Worm (Caenorhabditis elegans) whole organism, young adult: ENCODE data around the gene C36A4.10.
A peak's percentile ranks its signal among the peaks of the same experiment; 100 is the strongest.

Experiments used
- B0336.3 ChIP-seq: fragments of 200-800 bp; sonication (Bioruptor generic); IDR thresholded peaks from 2 replicates; pipeline ENCODE4 v1.3.6; 2022; ENCODE audit warnings: missing genetic modification characterization, missing compliant biosample characterization
- F33H1.4 ChIP-seq: fragments of 200-800 bp; sonication (Bioruptor generic); IDR thresholded peaks from 2 replicates; pipeline ENCODE4 v1.3.6; 2022; ENCODE audit warnings: missing genetic modification reagents, missing genetic modification characterization, missing compliant biosample characterization
- F49E8.2 ChIP-seq: sonication (generic microtip); optimal IDR thresholded peaks from 3 replicates; lab custom pipeline; 2017; ENCODE audit warnings: missing genetic modification characterization, mild to moderate bottlenecking, missing compliant biosample characterization, antibody characterized with exemption, moderate library complexity; ENCODE audit not compliant: insufficient read depth
- F52B5.7 ChIP-seq: sonication (generic microtip); optimal IDR thresholded peaks from 2 replicates; lab custom pipeline; 2016; ENCODE audit warnings: mild to moderate bottlenecking, missing genetic modification characterization, missing compliant biosample characterization
- F57A8.1 ChIP-seq: fragments of 200-800 bp; sonication (Bioruptor generic); optimal IDR thresholded peaks from 2 replicates; lab custom pipeline; 2018; ENCODE audit warnings: mild to moderate bottlenecking, missing genetic modification characterization, moderate library complexity, missing compliant biosample characterization
- F57C9.4 ChIP-seq: sonication (generic microtip); optimal IDR thresholded peaks from 2 replicates; lab custom pipeline; 2017; ENCODE audit warnings: mild to moderate bottlenecking, missing genetic modification characterization, missing compliant biosample characterization
- K11D2.4 ChIP-seq: fragments of 200-800 bp; sonication (Bioruptor generic); IDR thresholded peaks from 2 replicates; pipeline ENCODE4 v1.3.6; 2022; ENCODE audit warnings: missing genetic modification reagents, missing genetic modification characterization, missing compliant biosample characterization
- Y56A3A.18 ChIP-seq: fragments of 200-800 bp; sonication (Bioruptor generic); IDR thresholded peaks from 2 replicates; pipeline ENCODE4 v1.3.6; 2022; ENCODE audit warnings: missing genetic modification reagents, missing genetic modification characterization, missing compliant biosample characterization
- akir-1 ChIP-seq: fragments of 200-800 bp; sonication (Bioruptor generic); optimal IDR thresholded peaks from 2 replicates; lab custom pipeline; 2018; ENCODE audit warnings: mild to moderate bottlenecking, missing genetic modification characterization, moderate library complexity, missing compliant biosample characterization
- ama-1 ChIP-seq, 3 experiments: fragments of 150-350 bp in 1 of 3; sonication (generic microtip) in 2 of 3; optimal IDR thresholded peaks; 2 replicates each; lab custom pipeline; 2014 to 2018; ENCODE audit warnings: missing biosample characterization in 2 of 3, missing genetic modification characterization in 2 of 3, missing genetic modification reagents in 2 of 3
- aptf-2 ChIP-seq: fragments of 200-800 bp; sonication (Bioruptor generic); conservative IDR thresholded peaks from 2 replicates; pipeline ENCODE4 v1.3.6; 2022; ENCODE audit warnings: missing genetic modification reagents, missing genetic modification characterization, missing compliant biosample characterization
- aptf-3 ChIP-seq: fragments of 200-800 bp; sonication (Bioruptor generic); IDR thresholded peaks from 2 replicates; pipeline ENCODE4 v1.3.6; 2022; ENCODE audit warnings: missing genetic modification characterization, missing compliant biosample characterization
- attf-5 ChIP-seq: fragments of 200-800 bp; sonication (Bioruptor generic); optimal IDR thresholded peaks from 2 replicates; lab custom pipeline; 2018; ENCODE audit warnings: mild to moderate bottlenecking, missing genetic modification characterization, missing compliant biosample characterization
- cebp-1 ChIP-seq, 2 experiments: fragments of 200-800 bp in 1 of 2; sonication (Bioruptor generic) in 1 of 2; sonication (generic microtip) in 1 of 2; IDR thresholded peaks in 1 of 2; optimal IDR thresholded peaks in 1 of 2; 2 replicates each; pipeline versions ENCODE4 v1.3.6 to Lab custom; 2017 to 2022; ENCODE audit warnings: missing compliant biosample characterization in 2 of 2, missing genetic modification characterization in 2 of 2, mild to moderate bottlenecking in 1 of 2, missing genetic modification reagents in 1 of 2, moderate library complexity in 1 of 2
- ceh-58 ChIP-seq: fragments of 200-800 bp; sonication (Bioruptor generic); IDR thresholded peaks from 2 replicates; pipeline ENCODE4 v1.3.6; 2022; ENCODE audit warnings: missing genetic modification characterization, missing compliant biosample characterization
- ceh-91 ChIP-seq: fragments of 200-800 bp; sonication (Bioruptor generic); IDR thresholded peaks from 2 replicates; pipeline ENCODE4 v1.3.6; 2022; ENCODE audit warnings: missing genetic modification reagents, missing genetic modification characterization, missing compliant biosample characterization
- dox-1 ChIP-seq: fragments of 200-800 bp; sonication (Bioruptor generic); IDR thresholded peaks from 2 replicates; pipeline ENCODE4 v1.3.6; 2022; ENCODE audit warnings: missing genetic modification reagents, missing genetic modification characterization, missing compliant biosample characterization
- dpff-1 ChIP-seq: sonication (generic microtip); optimal IDR thresholded peaks from 2 replicates; lab custom pipeline; 2017; ENCODE audit warnings: mild to moderate bottlenecking, missing genetic modification characterization, missing compliant biosample characterization
- efl-1 ChIP-seq: fragments of 150-350 bp; optimal IDR thresholded peaks from 2 replicates; lab custom pipeline; 2014; ENCODE audit warnings: missing biosample characterization, missing genetic modification reagents, missing genetic modification characterization
- him-1 ChIP-seq: sonication (generic microtip); optimal IDR thresholded peaks from 2 replicates; lab custom pipeline; 2016; ENCODE audit warnings: missing genotype, missing genetic modification reagents, missing genetic modification characterization, missing compliant biosample characterization
- hlh-12 ChIP-seq: sonication (generic microtip); optimal IDR thresholded peaks from 2 replicates; lab custom pipeline; 2016; ENCODE audit warnings: missing genetic modification characterization, missing compliant biosample characterization
- hmg-1.2 ChIP-seq: fragments of 200-800 bp; sonication (Bioruptor generic); IDR thresholded peaks from 2 replicates; pipeline ENCODE4 v1.3.6; 2022; ENCODE audit warnings: missing genetic modification reagents, missing genetic modification characterization, missing compliant biosample characterization
- lin-26 ChIP-seq: fragments of 200-800 bp; sonication (Bioruptor generic); IDR thresholded peaks from 2 replicates; pipeline ENCODE4 v1.3.6; 2022; ENCODE audit warnings: missing genetic modification reagents, missing genetic modification characterization, missing compliant biosample characterization
- lin-35 ChIP-seq, 3 experiments: fragments of 150-350 bp in 2 of 3; sonication (generic microtip) in 1 of 3; optimal IDR thresholded peaks; 2 replicates each; lab custom pipeline; 2014 to 2018; ENCODE audit warnings: missing biosample characterization in 3 of 3, missing genetic modification characterization in 3 of 3, missing genetic modification reagents in 3 of 3
- lsl-1 ChIP-seq: fragments of 200-800 bp; sonication (Bioruptor generic); optimal IDR thresholded peaks from 2 replicates; lab custom pipeline; 2018; ENCODE audit warnings: mild to moderate bottlenecking, missing genetic modification characterization, moderate library complexity, missing compliant biosample characterization
- madf-3 ChIP-seq: fragments of 200-800 bp; sonication (Bioruptor generic); IDR thresholded peaks from 2 replicates; pipeline ENCODE4 v1.3.6; 2022; ENCODE audit warnings: missing genetic modification reagents, missing genetic modification characterization, missing compliant biosample characterization
- madf-6 ChIP-seq: fragments of 200-800 bp; sonication (Bioruptor generic); IDR thresholded peaks from 2 replicates; pipeline ENCODE4 v1.3.6; 2022; ENCODE audit warnings: missing genetic modification reagents, missing genetic modification characterization, missing compliant biosample characterization
- mcd-1 ChIP-seq: fragments of 200-800 bp; sonication (Bioruptor generic); IDR thresholded peaks from 2 replicates; pipeline ENCODE4 v1.3.6; 2022; ENCODE audit warnings: missing genetic modification reagents, missing genetic modification characterization, missing compliant biosample characterization
- nfya-1 ChIP-seq: sonication (generic microtip); optimal IDR thresholded peaks from 2 replicates; lab custom pipeline; 2017; ENCODE audit warnings: antibody characterized with exemption, missing compliant biosample characterization, missing genetic modification characterization, borderline replicate concordance; ENCODE audit not compliant: insufficient read depth
- nhr-27 ChIP-seq: fragments of 200-800 bp; sonication (Bioruptor generic); optimal IDR thresholded peaks from 2 replicates; lab custom pipeline; 2018; ENCODE audit warnings: mild to moderate bottlenecking, missing genetic modification characterization, moderate library complexity, missing compliant biosample characterization
- nhr-80 ChIP-seq: sonication (generic microtip); optimal IDR thresholded peaks from 2 replicates; lab custom pipeline; 2016; ENCODE audit warnings: missing genetic modification characterization, missing compliant biosample characterization
- snpc-4 ChIP-seq, 5 experiments: fragments of 150-350 bp in 1 of 5; sonication (generic microtip) in 4 of 5; optimal IDR thresholded peaks; 2 replicates each; lab custom pipeline; 2014 to 2018; ENCODE audit warnings: missing genetic modification characterization in 5 of 5, missing biosample characterization in 3 of 5, antibody characterized with exemption in 2 of 5, mild to moderate bottlenecking in 2 of 5, missing compliant biosample characterization in 2 of 5, missing genotype in 2 of 5, moderate library complexity in 2 of 5, missing genetic modification reagents in 1 of 5
- somi-1 ChIP-seq: fragments of 200-800 bp; sonication (Bioruptor generic); optimal IDR thresholded peaks from 2 replicates; lab custom pipeline; 2018; ENCODE audit warnings: mild to moderate bottlenecking, missing genetic modification characterization, missing compliant biosample characterization
- tbp1 ChIP-seq: fragments of 200-800 bp; sonication (Bioruptor generic); optimal IDR thresholded peaks from 2 replicates; lab custom pipeline; 2018; ENCODE audit warnings: mild to moderate bottlenecking, missing genetic modification characterization, missing compliant biosample characterization
- xnd-1 ChIP-seq: sonication (generic microtip); optimal IDR thresholded peaks from 2 replicates; lab custom pipeline; 2016; ENCODE audit warnings: missing genotype, missing genetic modification reagents, missing genetic modification characterization, missing compliant biosample characterization
- zfh-2 ChIP-seq: fragments of 200-800 bp; sonication (Bioruptor generic); conservative IDR thresholded peaks from 2 replicates; pipeline ENCODE4 v1.3.6; 2022; ENCODE audit warnings: missing genetic modification reagents, missing genetic modification characterization, missing compliant biosample characterization
- ztf-26 ChIP-seq: sonication (generic microtip); optimal IDR thresholded peaks from 2 replicates; lab custom pipeline; 2017; ENCODE audit warnings: missing genetic modification characterization, missing compliant biosample characterization
- ztf-28 ChIP-seq: fragments of 200-800 bp; sonication (Bioruptor generic); IDR thresholded peaks from 2 replicates; pipeline ENCODE4 v1.3.6; 2022; ENCODE audit warnings: missing genetic modification reagents, missing genetic modification characterization, missing compliant biosample characterization

The C36A4.10 gene

ce11 chrIII:3801379-3801894, 29.8 kb downstream of the C36A4.10 start (continued):
- TF ChIP-seq lin-26 (GFP tag; lab: Robert Waterston, UW), result peak; percentile 70; the same call in 1 of the 2 replicates
- TF ChIP-seq ztf-28 (GFP tag; lab: Robert Waterston, UW), result no peak
- TF ChIP-seq nhr-27 (tag; lab: Kevin White, UChicago), result no peak
- no peak for TF ChIP-seq F57C9.4
- no peak for TF ChIP-seq nfya-1 (tag; lab: Kevin White, UChicago)

ce11 chrIII:3800934-3801252, 30.4 kb downstream of the C36A4.10 start:
- TF ChIP-seq efl-1, result peak; percentile 60
- peak; percentile 30 for TF ChIP-seq him-1 (tag; lab: Kevin White, UChicago)
- no peak for TF ChIP-seq snpc-4 (GFP tag; optimal IDR thresholded peaks at IDR 0.05; lab: Kevin White, UChicago)
- no peak for TF ChIP-seq snpc-4 (tag; optimal IDR thresholded peaks at IDR 0.05; lab: Kevin White, UChicago)
- no peak for TF ChIP-seq F52B5.7 (tag; lab: Kevin White, UChicago)
- peak; percentile 58; the same call in 1 of the 2 replicates for TF ChIP-seq madf-6 (GFP tag; lab: Robert Waterston, UW)

ce11 chrIII:3800240-3800933, 30.9 kb downstream of the C36A4.10 start, which contains the start of gene mtm-3:
mtm-3 (minus strand) TSS chrIII:3800467.
- TF ChIP-seq aptf-2 (GFP tag; lab: Robert Waterston, UW) (no peak), F33H1.4 (GFP tag; lab: Robert Waterston, UW) (peak; percentile 80), ceh-91 (GFP tag; lab: Robert Waterston, UW) (no peak), madf-6 (GFP tag; lab: Robert Waterston, UW) (peak; percentile 64; the same call in 1 of the 2 replicates), dox-1 (GFP tag; lab: Robert Waterston, UW) (no peak), zfh-2 (GFP tag; lab: Robert Waterston, UW) (no peak), lin-35 (GFP tag; optimal IDR thresholded peaks at IDR 0.05; lab: Kevin White, UChicago) (no peak), akir-1 (no peak), F49E8.2 (peak; percentile 7), aptf-3 (no peak), lsl-1 (GFP tag; lab: Kevin White, UChicago) (peak; percentile 75), dpff-1 (tag; lab: Kevin White, UChicago) (no peak), hlh-12 (tag; lab: Kevin White, UChicago) (no peak), xnd-1 (peak; percentile 36), nhr-80 (tag; lab: Kevin White, UChicago) (peak; percentile 10), hmg-1.2 (GFP tag; lab: Robert Waterston, UW) (no peak)
- TF ChIP-seq, all 124 proteins: peak for 6

- TF ChIP-seq ama-1 (optimal IDR thresholded peaks at IDR 0.05; lab: Kevin White, UChicago), result peak; percentile 56
- no peak for TF ChIP-seq ama-1 (GFP tag; optimal IDR thresholded peaks at IDR 0.05; lab: Kevin White, UChicago)
- peak; percentile 46; the same call in 1 of the 2 replicates for TF ChIP-seq K11D2.4 (GFP tag; lab: Robert Waterston, UW)
- peak; percentile 59 for TF ChIP-seq nhr-80 (tag; lab: Kevin White, UChicago)
- TF ChIP-seq F33H1.4 (GFP tag; lab: Robert Waterston, UW), result 0 out of 2 replicates have a peak, but pooled peaks have one; percentile 5
- TF ChIP-seq Y56A3A.18 (GFP tag; lab: Robert Waterston, UW), result no peak
- 0 out of 2 replicates have a peak, but pooled peaks have one; percentile 21 for TF ChIP-seq madf-3
- TF ChIP-seq dox-1 (GFP tag; lab: Robert Waterston, UW), result peak; percentile 56
- peak; percentile 42; the same call in 1 of the 2 replicates for TF ChIP-seq hmg-1.2 (GFP tag; lab: Robert Waterston, UW)
- TF ChIP-seq mcd-1 (GFP tag; lab: Robert Waterston, UW), result no peak; the same call in 1 of the 2 replicates
- TF ChIP-seq ceh-58 (GFP tag; lab: Robert Waterston, UW), result no peak
- peak; percentile 39 for TF ChIP-seq somi-1 (GFP tag; lab: Kevin White, UChicago)
- no peak for TF ChIP-seq F57A8.1 (GFP tag; lab: Kevin White, UChicago)
- TF ChIP-seq attf-5 (GFP tag; lab: Kevin White, UChicago), result peak; percentile 39
- TF ChIP-seq tbp1 (GFP tag; lab: Kevin White, UChicago), result peak; percentile 30
- no peak for TF ChIP-seq cebp-1 (GFP tag; IDR thresholded peaks at IDR 0.05; lab: Robert Waterston, UW)
- TF ChIP-seq cebp-1 (tag; optimal IDR thresholded peaks at IDR 0.05; lab: Kevin White, UChicago), result peak; percentile 25
- TF ChIP-seq B0336.3, result peak; percentile 61; the same call in 1 of the 2 replicates
- no peak for TF ChIP-seq snpc-4 (GFP tag; optimal IDR thresholded peaks at IDR 0.05; lab: Kevin White, UChicago)
- peak in 1 of 4 experiments; percentile 0 for TF ChIP-seq snpc-4 (tag; optimal IDR thresholded peaks at IDR 0.05; lab: Kevin White, UChicago)
- peak; percentile 41 for TF ChIP-seq ztf-26 (tag; lab: Kevin White, UChicago)
- TF ChIP-seq, all 124 proteins: peak for 14
Observed at ce11 chrIII:3799213-3799612, 32.1 kb downstream of the C36A4.10 start.
